Worm (Caenorhabditis elegans) whole organism, L1 larva: ENCODE data around the gene Y27F2A.10.

Source experiments
- ceh-90 ChIP-seq: sonication (generic microtip); optimal IDR thresholded peaks from 2 replicates; lab custom pipeline; 2016; ENCODE audit warnings: missing genetic modification characterization, missing compliant biosample characterization
- lin-39 ChIP-seq: fragments of 150-350 bp; optimal IDR thresholded peaks from 2 replicates; lab custom pipeline; 2014; ENCODE audit warnings: missing biosample characterization, missing genetic modification reagents, missing genetic modification characterization
- lsy-2 ChIP-seq, 2 experiments: fragments of 150-350 bp; optimal IDR thresholded peaks; 2 replicates each; lab custom pipeline; 2014; ENCODE audit warnings: missing biosample characterization in 2 of 2, missing genetic modification characterization in 2 of 2

- TF ChIP-seq lsy-2 (tag; optimal IDR thresholded peaks at IDR 0.05; lab: Kevin White, UChicago) (no peak), ceh-90 (no peak), lin-39 (tag; lab: Kevin White, UChicago) (no peak)
Measured at ce11 chrII:3149521-3150190, 22.4 kb downstream of the Y27F2A.10 start, which contains the start of the genes T10D4.11 and T10D4.1.
